Worm (Caenorhabditis elegans) whole organism, young adult: ENCODE data around the gene C02F12.5.

Source experiments
- B0261.1 ChIP-seq: sonication (generic microtip); optimal IDR thresholded peaks from 2 replicates; lab custom pipeline; 2016; ENCODE audit warnings: mild to moderate bottlenecking, missing genetic modification characterization, moderate library complexity, missing compliant biosample characterization
- F52B5.7 ChIP-seq: sonication (generic microtip); optimal IDR thresholded peaks from 2 replicates; lab custom pipeline; 2016; ENCODE audit warnings: mild to moderate bottlenecking, missing genetic modification characterization, missing compliant biosample characterization
- F55B11.4 ChIP-seq: sonication (generic microtip); optimal IDR thresholded peaks from 2 replicates; lab custom pipeline; 2016; ENCODE audit warnings: missing compliant biosample characterization, missing genetic modification characterization, borderline replicate concordance; ENCODE audit not compliant: insufficient read depth
- F57A8.1 ChIP-seq: fragments of 200-800 bp; sonication (Bioruptor generic); optimal IDR thresholded peaks from 2 replicates; lab custom pipeline; 2018; ENCODE audit warnings: mild to moderate bottlenecking, missing genetic modification characterization, moderate library complexity, missing compliant biosample characterization
- T07F8.4 ChIP-seq: sonication (generic microtip); optimal IDR thresholded peaks from 2 replicates; lab custom pipeline; 2016; ENCODE audit warnings: mild to moderate bottlenecking, missing genetic modification characterization, moderate library complexity, missing compliant biosample characterization
- Y53G8AR.9 ChIP-seq: fragments of 200-800 bp; sonication (Bioruptor generic); conservative IDR thresholded peaks from 2 replicates; pipeline ENCODE4 v1.3.6; 2022; ENCODE audit warnings: missing genetic modification reagents, missing genetic modification characterization, missing compliant biosample characterization
- Y95B8A.8 ChIP-seq: fragments of 200-800 bp; sonication (Bioruptor generic); IDR thresholded peaks from 2 replicates; pipeline ENCODE4 v1.3.6; 2022; ENCODE audit warnings: missing genetic modification reagents, missing genetic modification characterization, missing compliant biosample characterization
- ama-1 ChIP-seq, 3 experiments: fragments of 150-350 bp in 1 of 3; sonication (generic microtip) in 2 of 3; optimal IDR thresholded peaks; 2 replicates each; lab custom pipeline; 2014 to 2018; ENCODE audit warnings: missing biosample characterization in 2 of 3, missing genetic modification characterization in 2 of 3, missing genetic modification reagents in 2 of 3
- aptf-2 ChIP-seq: fragments of 200-800 bp; sonication (Bioruptor generic); conservative IDR thresholded peaks from 2 replicates; pipeline ENCODE4 v1.3.6; 2022; ENCODE audit warnings: missing genetic modification reagents, missing genetic modification characterization, missing compliant biosample characterization
- atf-7 ChIP-seq: sonication (generic microtip); optimal IDR thresholded peaks from 2 replicates; lab custom pipeline; 2017; ENCODE audit warnings: mild to moderate bottlenecking, missing genetic modification characterization, missing compliant biosample characterization
- athp-1 ChIP-seq: sonication (generic microtip); optimal IDR thresholded peaks from 2 replicates; lab custom pipeline; 2017; ENCODE audit warnings: mild to moderate bottlenecking, missing genetic modification characterization, missing compliant biosample characterization
- attf-5 ChIP-seq: fragments of 200-800 bp; sonication (Bioruptor generic); optimal IDR thresholded peaks from 2 replicates; lab custom pipeline; 2018; ENCODE audit warnings: mild to moderate bottlenecking, missing genetic modification characterization, missing compliant biosample characterization
- bed-1 ChIP-seq: fragments of 200-800 bp; sonication (Bioruptor generic); IDR thresholded peaks from 2 replicates; pipeline ENCODE4 v1.3.6; 2022; ENCODE audit warnings: missing genetic modification reagents, missing genetic modification characterization, missing compliant biosample characterization
- cebp-2 ChIP-seq: fragments of 200-800 bp; sonication (Bioruptor generic); IDR thresholded peaks from 2 replicates; pipeline ENCODE4 v1.3.6; 2022; ENCODE audit warnings: missing genetic modification characterization, missing compliant biosample characterization
- ceh-79 ChIP-seq: sonication (generic microtip); optimal IDR thresholded peaks from 2 replicates; lab custom pipeline; 2017; ENCODE audit warnings: mild to moderate bottlenecking, missing genetic modification characterization, missing compliant biosample characterization
- chd-7 ChIP-seq: sonication (generic microtip); optimal IDR thresholded peaks from 2 replicates; lab custom pipeline; 2016; ENCODE audit warnings: mild to moderate bottlenecking, missing genetic modification characterization, moderate library complexity, missing compliant biosample characterization
- dpff-1 ChIP-seq: sonication (generic microtip); optimal IDR thresholded peaks from 2 replicates; lab custom pipeline; 2017; ENCODE audit warnings: mild to moderate bottlenecking, missing genetic modification characterization, missing compliant biosample characterization
- egl-18 ChIP-seq: fragments of 200-800 bp; sonication (Bioruptor generic); IDR thresholded peaks from 2 replicates; pipeline ENCODE4 v1.3.6; 2022; ENCODE audit warnings: missing genetic modification reagents, missing genetic modification characterization, missing compliant biosample characterization
- egrh-3 ChIP-seq: fragments of 200-800 bp; sonication (Bioruptor generic); IDR thresholded peaks from 2 replicates; pipeline ENCODE4 v1.3.6; 2022; ENCODE audit warnings: missing genetic modification reagents, missing genetic modification characterization, missing compliant biosample characterization
- ets-4 ChIP-seq: fragments of 200-800 bp; sonication (Bioruptor generic); optimal IDR thresholded peaks from 2 replicates; lab custom pipeline; 2018; ENCODE audit warnings: mild to moderate bottlenecking, missing genetic modification characterization, missing compliant biosample characterization
- gei-17 ChIP-seq: fragments of 200-800 bp; sonication (Bioruptor generic); optimal IDR thresholded peaks from 2 replicates; lab custom pipeline; 2018; ENCODE audit warnings: mild to moderate bottlenecking, missing genetic modification characterization, missing compliant biosample characterization
- him-1 ChIP-seq: sonication (generic microtip); optimal IDR thresholded peaks from 2 replicates; lab custom pipeline; 2016; ENCODE audit warnings: missing genotype, missing genetic modification reagents, missing genetic modification characterization, missing compliant biosample characterization
- hmg-20 ChIP-seq: fragments of 200-800 bp; sonication (Bioruptor generic); IDR thresholded peaks from 2 replicates; pipeline ENCODE4 v1.3.6; 2022; ENCODE audit warnings: missing genetic modification reagents, missing genetic modification characterization, missing compliant biosample characterization
- hrde-1 ChIP-seq: sonication (generic microtip); optimal IDR thresholded peaks from 2 replicates; lab custom pipeline; 2016; ENCODE audit warnings: missing genetic modification characterization, mild to moderate bottlenecking, missing compliant biosample characterization, moderate library complexity, missing genotype, missing genetic modification reagents, borderline replicate concordance
- hsf-1 ChIP-seq: fragments of 200-800 bp; sonication (Bioruptor generic); IDR thresholded peaks from 2 replicates; pipeline ENCODE4 v1.3.6; 2022; ENCODE audit warnings: missing genetic modification reagents, missing genetic modification characterization, missing compliant biosample characterization
- let-526 ChIP-seq: fragments of 200-800 bp; sonication (Bioruptor generic); IDR thresholded peaks from 2 replicates; pipeline ENCODE4 v1.3.6; 2022; ENCODE audit warnings: missing genetic modification reagents, missing genetic modification characterization, missing compliant biosample characterization
- madf-6 ChIP-seq: fragments of 200-800 bp; sonication (Bioruptor generic); IDR thresholded peaks from 2 replicates; pipeline ENCODE4 v1.3.6; 2022; ENCODE audit warnings: missing genetic modification reagents, missing genetic modification characterization, missing compliant biosample characterization
- madf-8 ChIP-seq: fragments of 200-800 bp; sonication (Bioruptor generic); conservative IDR thresholded peaks from 2 replicates; pipeline ENCODE4 v1.3.6; 2022; ENCODE audit warnings: missing genetic modification reagents, missing genetic modification characterization, missing compliant biosample characterization
- mxl-1 ChIP-seq: sonication (generic microtip); optimal IDR thresholded peaks from 2 replicates; lab custom pipeline; 2016; ENCODE audit warnings: missing genetic modification characterization, missing compliant biosample characterization
- nfya-2 ChIP-seq: fragments of 200-800 bp; sonication (Bioruptor generic); IDR thresholded peaks from 2 replicates; pipeline ENCODE4 v1.3.6; 2022; ENCODE audit warnings: missing genetic modification reagents, missing genetic modification characterization, missing compliant biosample characterization
- nhr-80 ChIP-seq: sonication (generic microtip); optimal IDR thresholded peaks from 2 replicates; lab custom pipeline; 2016; ENCODE audit warnings: missing genetic modification characterization, missing compliant biosample characterization
- nhr-90 ChIP-seq: sonication (generic microtip); optimal IDR thresholded peaks from 2 replicates; lab custom pipeline; 2016; ENCODE audit warnings: missing genotype, mild to moderate bottlenecking, missing genetic modification characterization, missing compliant biosample characterization
- rcor-1 ChIP-seq: fragments of 200-800 bp; sonication (Bioruptor generic); IDR thresholded peaks from 2 replicates; pipeline ENCODE4 v1.3.6; 2022; ENCODE audit warnings: missing genetic modification reagents, missing genetic modification characterization, missing compliant biosample characterization
- snpc-1.1 ChIP-seq: sonication (generic microtip); optimal IDR thresholded peaks from 2 replicates; lab custom pipeline; 2017; ENCODE audit warnings: missing genetic modification characterization, mild to moderate bottlenecking, missing compliant biosample characterization, antibody characterized with exemption, moderate library complexity, missing genotype, missing genetic modification reagents; ENCODE audit not compliant: insufficient read depth
- snpc-3.4 ChIP-seq: sonication (generic microtip); optimal IDR thresholded peaks from 2 replicates; lab custom pipeline; 2017; ENCODE audit warnings: missing genetic modification characterization, mild to moderate bottlenecking, missing compliant biosample characterization, antibody characterized with exemption, moderate library complexity, missing genotype, missing genetic modification reagents
- snpc-4 ChIP-seq, 5 experiments: fragments of 150-350 bp in 1 of 5; sonication (generic microtip) in 4 of 5; optimal IDR thresholded peaks; 2 replicates each; lab custom pipeline; 2014 to 2018; ENCODE audit warnings: missing genetic modification characterization in 5 of 5, missing biosample characterization in 3 of 5, antibody characterized with exemption in 2 of 5, mild to moderate bottlenecking in 2 of 5, missing compliant biosample characterization in 2 of 5, missing genotype in 2 of 5, moderate library complexity in 2 of 5, missing genetic modification reagents in 1 of 5
- somi-1 ChIP-seq: fragments of 200-800 bp; sonication (Bioruptor generic); optimal IDR thresholded peaks from 2 replicates; lab custom pipeline; 2018; ENCODE audit warnings: mild to moderate bottlenecking, missing genetic modification characterization, missing compliant biosample characterization
- zfh-2 ChIP-seq: fragments of 200-800 bp; sonication (Bioruptor generic); conservative IDR thresholded peaks from 2 replicates; pipeline ENCODE4 v1.3.6; 2022; ENCODE audit warnings: missing genetic modification reagents, missing genetic modification characterization, missing compliant biosample characterization
- ztf-18 ChIP-seq: sonication (generic microtip); optimal IDR thresholded peaks from 2 replicates; lab custom pipeline; 2016; ENCODE audit warnings: missing genotype, mild to moderate bottlenecking, missing genetic modification characterization, missing compliant biosample characterization

C02F12.5 gene

ce11 chrX:3694172-3694571 is 22.3 kb upstream of the C02F12.5 start (continued):
- TF ChIP-seq chd-7 (tag; lab: Kevin White, UChicago) (peak; percentile 77), madf-6 (GFP tag; lab: Robert Waterston, UW) (0 out of 2 replicates have a peak, but pooled peaks have one; percentile 26), hrde-1 (tag; lab: Kevin White, UChicago) (no peak), attf-5 (GFP tag; lab: Kevin White, UChicago) (peak; percentile 49), ztf-18 (no peak), aptf-2 (GFP tag; lab: Robert Waterston, UW) (0 out of 2 replicates have a peak, but pooled peaks have one; percentile 52), ceh-79 (tag; lab: Kevin White, UChicago) (no peak), rcor-1 (GFP tag; lab: Robert Waterston, UW) (no peak), bed-1 (GFP tag; lab: Robert Waterston, UW) (no peak), egrh-3 (peak; percentile 24; the same call in 1 of the 2 replicates), cebp-2 (GFP tag; lab: Robert Waterston, UW) (no peak), somi-1 (GFP tag; lab: Kevin White, UChicago) (peak; percentile 5), zfh-2 (peak; percentile 67; the same call in 1 of the 2 replicates), B0261.1 (tag; lab: Kevin White, UChicago) (no peak), madf-8 (GFP tag; lab: Robert Waterston, UW) (no peak), snpc-4 (GFP tag; optimal IDR thresholded peaks at IDR 0.05; lab: Kevin White, UChicago) (no peak), snpc-4 (tag; optimal IDR thresholded peaks at IDR 0.05; lab: Kevin White, UChicago) (no peak), snpc-3.4 (tag; lab: Kevin White, UChicago) (no peak), nfya-2 (GFP tag; lab: Robert Waterston, UW) (no peak), F55B11.4 (tag; lab: Kevin White, UChicago) (no peak), atf-7 (tag; lab: Kevin White, UChicago) (no peak), hsf-1 (GFP tag; lab: Robert Waterston, UW) (no peak), egl-18 (GFP tag; lab: Robert Waterston, UW) (no peak), mxl-1 (tag; lab: Kevin White, UChicago) (no peak), Y95B8A.8 (GFP tag; lab: Robert Waterston, UW) (no peak)
- TF ChIP-seq, all 124 proteins: peak for 24

ce11 chrX:3693138-3693537 is 21.2 kb upstream of the C02F12.5 start, which contains the start of gene C02F12.8:
C02F12.8 (minus strand) TSS chrX:3693238.
- TF ChIP-seq snpc-1.1 (no peak), ets-4 (GFP tag; lab: Kevin White, UChicago) (no peak), F57A8.1 (GFP tag; lab: Kevin White, UChicago) (no peak), dpff-1 (tag; lab: Kevin White, UChicago) (no peak), T07F8.4 (tag; lab: Kevin White, UChicago) (no peak), hmg-20 (no peak), Y53G8AR.9 (GFP tag; lab: Robert Waterston, UW) (no peak), nhr-90 (tag; lab: Kevin White, UChicago) (no peak), him-1 (no peak), gei-17 (GFP tag; lab: Kevin White, UChicago) (no peak), nhr-80 (tag; lab: Kevin White, UChicago) (no peak), athp-1 (no peak), snpc-3.4 (tag; lab: Kevin White, UChicago) (no peak), let-526 (GFP tag; lab: Robert Waterston, UW) (no peak), snpc-4 (GFP tag; optimal IDR thresholded peaks at IDR 0.05; lab: Kevin White, UChicago) (no peak), snpc-4 (tag; optimal IDR thresholded peaks at IDR 0.05; lab: Kevin White, UChicago) (no peak), ceh-79 (tag; lab: Kevin White, UChicago) (no peak), ama-1 (optimal IDR thresholded peaks at IDR 0.05; lab: Kevin White, UChicago) (no peak), ama-1 (GFP tag; optimal IDR thresholded peaks at IDR 0.05; lab: Kevin White, UChicago) (no peak), F52B5.7 (tag; lab: Kevin White, UChicago) (no peak)
